Worm (Caenorhabditis elegans) whole organism, early embryonic: ENCODE measurements around the gene M142.5.

Experiments
- B0310.2 ChIP-seq: sonication (generic microtip); optimal IDR thresholded peaks from 2 replicates; lab custom pipeline; 2016; ENCODE audit warnings: mild to moderate bottlenecking, missing genetic modification characterization, missing compliant biosample characterization
- F13C5.2 ChIP-seq: sonication (generic microtip); optimal IDR thresholded peaks from 2 replicates; lab custom pipeline; 2017; ENCODE audit warnings: mild to moderate bottlenecking, missing genetic modification characterization, inconsistent platforms, missing compliant biosample characterization
- aly-1 ChIP-seq: sonication (generic microtip); optimal IDR thresholded peaks from 2 replicates; lab custom pipeline; 2016; ENCODE audit warnings: missing genetic modification characterization, missing compliant biosample characterization
- ama-1 ChIP-seq: fragments of 150-350 bp; optimal IDR thresholded peaks from 2 replicates; lab custom pipeline; 2014
- scrt-1 ChIP-seq: fragments of 200-800 bp; sonication (Bioruptor generic); IDR thresholded peaks from 2 replicates; pipeline ENCODE4 v1.3.6; 2022; ENCODE audit warnings: missing genetic modification characterization, missing compliant biosample characterization
- tbx-37 ChIP-seq: fragments of 200-800 bp; sonication (Bioruptor generic); conservative IDR thresholded peaks from 2 replicates; pipeline ENCODE4 v1.3.6; 2022; ENCODE audit warnings: missing genetic modification reagents, missing genetic modification characterization, missing compliant biosample characterization
- tra-4 ChIP-seq: sonication (generic microtip); optimal IDR thresholded peaks from 2 replicates; lab custom pipeline; 2017; ENCODE audit warnings: missing genetic modification characterization, missing compliant biosample characterization

DNA sequence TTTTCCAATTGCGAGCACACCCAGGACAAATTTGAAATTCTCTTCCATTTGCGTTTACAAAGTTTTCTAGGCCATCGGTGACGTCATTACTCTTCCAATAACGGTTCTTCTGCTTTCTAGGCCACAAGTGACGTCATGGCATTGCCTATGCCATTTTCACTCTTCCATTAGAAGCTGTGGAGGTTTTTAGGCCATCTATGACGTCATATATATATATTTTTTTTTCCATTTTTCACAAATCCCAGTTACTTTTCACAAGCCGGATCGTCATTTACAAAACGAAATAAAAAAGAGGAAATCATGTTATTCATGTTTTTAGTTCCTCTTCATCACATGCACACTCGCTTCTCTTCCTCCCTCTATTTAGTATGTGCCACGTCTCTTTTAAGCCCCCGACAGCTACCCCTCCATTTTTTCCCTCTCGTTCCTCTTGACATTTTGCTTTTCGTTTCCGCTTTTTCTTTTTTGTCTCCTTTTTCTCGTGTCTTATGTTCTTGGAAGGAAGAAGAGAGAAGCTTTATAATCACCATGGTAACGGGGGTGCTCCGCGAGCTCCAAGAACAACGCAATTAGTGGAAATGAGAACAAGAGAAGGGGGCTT, 27.9 kb upstream of the M142.5 start:
- no peak for TF ChIP-seq ama-1 (lab: Kevin White, UChicago)
- TF ChIP-seq F13C5.2 (tag; lab: Kevin White, UChicago) = no peak
- no peak for TF ChIP-seq scrt-1
- TF ChIP-seq tra-4 (tag; lab: Kevin White, UChicago) = no peak
- no peak for TF ChIP-seq B0310.2 (tag; lab: Kevin White, UChicago)
- TF ChIP-seq tbx-37 (GFP tag; lab: Robert Waterston, UW) = no peak
- TF ChIP-seq aly-1 (tag; lab: Kevin White, UChicago) = no peak
